Worm (Caenorhabditis elegans) whole organism, L1 larva: ENCODE data around the gene F46F5.8.
"Not testable (repeated sequence)": the region's sequence is repeated elsewhere in the genome, so short reads cannot be mapped to it uniquely, and the experiment has no call there.

Experiments used
- C04F5.9 ChIP-seq: sonication (generic microtip); optimal IDR thresholded peaks from 2 replicates; lab custom pipeline; 2016; ENCODE audit warnings: missing genetic modification characterization, missing compliant biosample characterization
- F16B12.6 ChIP-seq: fragments of 150-350 bp; optimal IDR thresholded peaks from 2 replicates; lab custom pipeline; 2014; ENCODE audit warnings: missing biosample characterization, missing genetic modification characterization
- ceh-63 ChIP-seq: fragments of 200-800 bp; sonication (Bioruptor generic); optimal IDR thresholded peaks from 2 replicates; lab custom pipeline; 2018; ENCODE audit warnings: mild to moderate bottlenecking, missing genetic modification characterization, missing compliant biosample characterization
- ceh-8 ChIP-seq: fragments of 200-800 bp; sonication (Bioruptor generic); optimal IDR thresholded peaks from 2 replicates; lab custom pipeline; 2018; ENCODE audit warnings: mild to moderate bottlenecking, missing genetic modification characterization, moderate library complexity, missing compliant biosample characterization
- ceh-90 ChIP-seq: sonication (generic microtip); optimal IDR thresholded peaks from 2 replicates; lab custom pipeline; 2016; ENCODE audit warnings: missing genetic modification characterization, missing compliant biosample characterization
- dsc-1 ChIP-seq: sonication (generic microtip); optimal IDR thresholded peaks from 2 replicates; lab custom pipeline; 2016; ENCODE audit warnings: mild to moderate bottlenecking, missing genetic modification characterization, missing compliant biosample characterization
- efl-3 ChIP-seq: fragments of 200-800 bp; sonication (Bioruptor generic); optimal IDR thresholded peaks from 2 replicates; lab custom pipeline; 2018; ENCODE audit warnings: mild to moderate bottlenecking, missing genetic modification characterization, missing compliant biosample characterization
- egl-13 ChIP-seq: sonication (generic microtip); optimal IDR thresholded peaks from 2 replicates; lab custom pipeline; 2016; ENCODE audit warnings: missing genotype, missing genetic modification reagents, missing genetic modification characterization, missing compliant biosample characterization
- egl-27 ChIP-seq, 2 experiments: fragments of 150-350 bp in 1 of 2; sonication (generic microtip); optimal IDR thresholded peaks; 3 replicates each; lab custom pipeline; 2017 to 2018; ENCODE audit warnings: missing biosample characterization in 2 of 2, missing genetic modification characterization in 2 of 2, missing genetic modification reagents in 2 of 2
- elt-2 ChIP-seq: sonication (generic microtip); optimal IDR thresholded peaks from 2 replicates; lab custom pipeline; 2016; ENCODE audit warnings: missing genetic modification characterization, mild to moderate bottlenecking, inconsistent platforms, missing compliant biosample characterization, missing genetic modification reagents
- elt-3 ChIP-seq, 6 experiments: fragments of 150-350 bp in 1 of 6; sonication (generic microtip); optimal IDR thresholded peaks; 2 replicates each; lab custom pipeline; 2017 to 2018; ENCODE audit warnings: missing biosample characterization in 6 of 6, missing genetic modification characterization in 6 of 6, inconsistent platforms in 1 of 6
- ets-5 ChIP-seq: fragments of 200-800 bp; sonication (Bioruptor generic); IDR thresholded peaks from 2 replicates; pipeline ENCODE4 v1.3.6; 2022; ENCODE audit warnings: missing genetic modification characterization, missing compliant biosample characterization
- fkh-8 ChIP-seq: sonication (generic microtip); optimal IDR thresholded peaks from 2 replicates; lab custom pipeline; 2016; ENCODE audit warnings: mild to moderate bottlenecking, missing genetic modification characterization, missing compliant biosample characterization
- irx-1 ChIP-seq: sonication (generic microtip); optimal IDR thresholded peaks from 2 replicates; lab custom pipeline; 2016; ENCODE audit warnings: missing genetic modification characterization, missing compliant biosample characterization
- isw-1 ChIP-seq: fragments of 200-800 bp; sonication (Bioruptor generic); IDR thresholded peaks from 2 replicates; pipeline ENCODE4 v1.3.6; 2022; ENCODE audit warnings: missing genetic modification characterization, missing compliant biosample characterization
- lin-13 ChIP-seq: fragments of 150-350 bp; optimal IDR thresholded peaks from 2 replicates; lab custom pipeline; 2014; ENCODE audit warnings: missing biosample characterization, missing genetic modification reagents, missing genetic modification characterization
- lir-3 ChIP-seq: sonication (generic microtip); optimal IDR thresholded peaks from 2 replicates; lab custom pipeline; 2016; ENCODE audit warnings: mild to moderate bottlenecking, missing genetic modification characterization, moderate library complexity, missing compliant biosample characterization; ENCODE audit not compliant: poor library complexity
- mdl-1 ChIP-seq, 2 experiments: fragments of 150-350 bp; optimal IDR thresholded peaks; 2 replicates each; lab custom pipeline; 2014 to 2017; ENCODE audit warnings: missing biosample characterization in 2 of 2, missing genetic modification characterization in 2 of 2, inconsistent platforms in 1 of 2
- nhr-11 ChIP-seq: fragments of 150-350 bp; optimal IDR thresholded peaks from 2 replicates; lab custom pipeline; 2014; ENCODE audit warnings: missing biosample characterization, missing genetic modification characterization
- nhr-20 ChIP-seq: sonication (generic microtip); optimal IDR thresholded peaks from 2 replicates; lab custom pipeline; 2016; ENCODE audit warnings: mild to moderate bottlenecking, missing genetic modification characterization, missing compliant biosample characterization
- nhr-237 ChIP-seq: fragments of 150-350 bp; optimal IDR thresholded peaks from 2 replicates; lab custom pipeline; 2014; ENCODE audit warnings: missing biosample characterization, missing genetic modification characterization
- nhr-77 ChIP-seq: fragments of 150-350 bp; optimal IDR thresholded peaks from 2 replicates; lab custom pipeline; 2014; ENCODE audit warnings: missing biosample characterization, missing genetic modification characterization
- nhr-84 ChIP-seq: sonication (generic microtip); optimal IDR thresholded peaks from 2 replicates; lab custom pipeline; 2017; ENCODE audit warnings: missing biosample characterization, missing genetic modification characterization
- nhr-85 ChIP-seq: sonication (generic microtip); peaks from one replicate; lab custom pipeline; 2016; ENCODE audit warnings: missing genetic modification characterization, inconsistent platforms, missing compliant biosample characterization
- pag-3 ChIP-seq: sonication (generic microtip); optimal IDR thresholded peaks from 2 replicates; lab custom pipeline; 2017; ENCODE audit warnings: missing genetic modification characterization, mild to moderate bottlenecking, missing compliant biosample characterization, antibody characterized with exemption, borderline replicate concordance; ENCODE audit not compliant: insufficient read depth
- pqm-1 ChIP-seq: sonication (generic microtip); optimal IDR thresholded peaks from 3 replicates; lab custom pipeline; 2017; ENCODE audit warnings: missing biosample characterization, missing genetic modification characterization
- skn-1 ChIP-seq: fragments of 150-350 bp; optimal IDR thresholded peaks from 2 replicates; lab custom pipeline; 2014; ENCODE audit warnings: missing biosample characterization, missing genetic modification characterization
- sup-37 ChIP-seq: fragments of 200-800 bp; sonication (Bioruptor generic); optimal IDR thresholded peaks from 2 replicates; lab custom pipeline; 2018; ENCODE audit warnings: mild to moderate bottlenecking, missing genetic modification characterization, missing compliant biosample characterization
- swsn-7 ChIP-seq: sonication (generic microtip); optimal IDR thresholded peaks from 2 replicates; lab custom pipeline; 2016; ENCODE audit warnings: missing genetic modification characterization, missing compliant biosample characterization
- tbx-2 ChIP-seq: sonication (generic microtip); optimal IDR thresholded peaks from 2 replicates; lab custom pipeline; 2016; ENCODE audit warnings: missing genetic modification characterization, missing compliant biosample characterization
- tlp-1 ChIP-seq: fragments of 150-350 bp; optimal IDR thresholded peaks from 2 replicates; lab custom pipeline; 2014; ENCODE audit warnings: missing biosample characterization, missing genetic modification characterization
- unc-130 ChIP-seq: fragments of 150-350 bp; optimal IDR thresholded peaks from 2 replicates; lab custom pipeline; 2017; ENCODE audit warnings: missing biosample characterization, missing genetic modification characterization, inconsistent platforms
- unc-30 ChIP-seq: sonication (generic microtip); optimal IDR thresholded peaks from 2 replicates; lab custom pipeline; 2017; ENCODE audit warnings: missing biosample characterization, missing genetic modification characterization
- unc-98 ChIP-seq: fragments of 200-800 bp; sonication (Bioruptor generic); IDR thresholded peaks from 2 replicates; pipeline ENCODE4 v1.3.6; 2022; ENCODE audit warnings: missing genetic modification characterization, missing compliant biosample characterization
- vab-15 ChIP-seq: sonication (generic microtip); optimal IDR thresholded peaks from 2 replicates; lab custom pipeline; 2017; ENCODE audit warnings: missing genotype, mild to moderate bottlenecking, missing genetic modification characterization, missing compliant biosample characterization
- zip-4 ChIP-seq: fragments of 200-800 bp; sonication (Bioruptor generic); optimal IDR thresholded peaks from 2 replicates; lab custom pipeline; 2018; ENCODE audit warnings: mild to moderate bottlenecking, missing genetic modification characterization, moderate library complexity, missing compliant biosample characterization
- ztf-4 ChIP-seq: fragments of 150-350 bp; optimal IDR thresholded peaks from 2 replicates; lab custom pipeline; 2014; ENCODE audit warnings: missing biosample characterization, missing genetic modification characterization

Gene F46F5.8

ce11 chrII:843971-844370 is 22.6 kb upstream of the F46F5.8 start, which contains the start of gene F28A10.4:
TSS of gene F28A10.4 (plus strand) at chrII:844271.
- TF ChIP-seq F16B12.6 (tag; lab: Kevin White, UChicago): no peak
- TF ChIP-seq nhr-85 (tag; lab: Kevin White, UChicago): peak; percentile 33

ce11 chrII:840131-840530 is 18.7 kb upstream of the F46F5.8 start, which contains the start of gene clc-33:
TSS of gene clc-33 (plus strand) at chrII:840431.
- TF ChIP-seq skn-1 (tag; lab: Kevin White, UChicago): no peak
- no peak for TF ChIP-seq zip-4 (GFP tag; lab: Kevin White, UChicago)
- no peak for TF ChIP-seq unc-98 (GFP tag; lab: Robert Waterston, UW)
- TF ChIP-seq nhr-20 (tag; lab: Kevin White, UChicago): no peak

- TF ChIP-seq egl-13: no peak
- no peak for TF ChIP-seq nhr-77
- no peak for TF ChIP-seq nhr-11
- TF ChIP-seq elt-3 (tag; optimal IDR thresholded peaks at IDR 0.05; lab: Kevin White, UChicago): no peak
- TF ChIP-seq nhr-84 (tag; lab: Kevin White, UChicago): no peak
- no peak for TF ChIP-seq isw-1 (GFP tag; lab: Robert Waterston, UW)
- TF ChIP-seq C04F5.9 (tag; lab: Kevin White, UChicago): no peak
- no peak for TF ChIP-seq pqm-1 (tag; lab: Kevin White, UChicago)
- TF ChIP-seq swsn-7 (tag; lab: Kevin White, UChicago): no peak
- no peak for TF ChIP-seq dsc-1 (tag; lab: Kevin White, UChicago)
- no peak for TF ChIP-seq skn-1 (tag; lab: Kevin White, UChicago)
- TF ChIP-seq egl-27 (tag; optimal IDR thresholded peaks at IDR 0.05; lab: Kevin White, UChicago): no peak
- TF ChIP-seq, all 84 proteins: peak for 0
Observed at ce11 chrII:838414-838813, 17.0 kb upstream of the F46F5.8 start, which contains the start of gene F28A10.8. TSS of gene F28A10.8 (minus strand) at chrII:838514.

- TF ChIP-seq mdl-1 (tag; optimal IDR thresholded peaks at IDR 0.05; lab: Kevin White, UChicago): no peak
- TF ChIP-seq sup-37 (GFP tag; lab: Kevin White, UChicago): no peak
- no peak for TF ChIP-seq nhr-77
- no peak for TF ChIP-seq unc-30
- TF ChIP-seq ztf-4: no peak
- no peak for TF ChIP-seq tbx-2
- no peak for TF ChIP-seq ceh-8 (GFP tag; lab: Kevin White, UChicago)
- no peak for TF ChIP-seq lin-13 (GFP tag; lab: Kevin White, UChicago)
- no peak for TF ChIP-seq vab-15
- no peak for TF ChIP-seq pag-3 (tag; lab: Kevin White, UChicago)
- no peak for TF ChIP-seq skn-1 (tag; lab: Kevin White, UChicago)
- TF ChIP-seq dsc-1 (tag; lab: Kevin White, UChicago): no peak
Observed at ce11 chrII:825521-825920, 4.1 kb upstream of the F46F5.8 start, which contains the start of gene F28A10.1. TSS of gene F28A10.1 (plus strand) at chrII:825821.

ce11 chrII:823529-823928 is 2.1 kb upstream of the F46F5.8 start, which contains the start of gene F46F5.10:
TSS of gene F46F5.10 (plus strand) at chrII:823829.
- no peak for TF ChIP-seq zip-4 (GFP tag; lab: Kevin White, UChicago)

- not testable (repeated sequence) for TF ChIP-seq ztf-4; fkh-8; ets-5 (GFP tag; lab: Robert Waterston, UW)
Observed at ce11 chrII:822730-823129, 1.3 kb upstream of the F46F5.8 start, which contains the start of gene msrp-4. TSS of gene msrp-4 (minus strand) at chrII:822830.

DNA sequence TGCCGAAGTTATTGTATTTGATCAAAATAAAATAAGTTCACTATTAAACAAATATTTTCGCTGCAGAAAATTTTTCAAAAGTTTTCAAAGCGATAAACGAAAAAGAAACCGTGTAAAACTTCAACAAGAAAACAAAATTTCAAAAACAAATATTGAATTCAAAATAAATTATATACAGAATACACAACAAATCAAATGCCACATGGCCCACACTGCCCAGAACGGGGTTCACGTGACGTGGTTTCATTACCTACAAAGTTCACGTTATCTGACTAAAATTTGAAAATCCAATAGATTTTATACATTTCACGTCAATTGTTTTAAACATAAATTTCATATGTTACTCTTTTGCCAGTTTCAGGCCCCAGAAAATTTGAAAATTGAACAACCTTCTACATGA is 895 bp downstream of the F46F5.8 start, which contains the start of gene F46F5.7:
Gene F46F5.7, minus strand, starts transcription at position 101 of the 400 bp plus-strand sequence.
- TF ChIP-seq ceh-63 (GFP tag; lab: Kevin White, UChicago): no peak
- TF ChIP-seq nhr-77: no peak
- no peak for TF ChIP-seq nhr-85 (tag; lab: Kevin White, UChicago)
- no peak for TF ChIP-seq ets-5 (GFP tag; lab: Robert Waterston, UW)
- no peak for TF ChIP-seq elt-2
- TF ChIP-seq fkh-8: no peak
- TF ChIP-seq irx-1 (tag; lab: Kevin White, UChicago): no peak
- no peak for TF ChIP-seq swsn-7 (tag; lab: Kevin White, UChicago)
- TF ChIP-seq efl-3 (GFP tag; lab: Kevin White, UChicago): no peak
- no peak for TF ChIP-seq tlp-1
- TF ChIP-seq ceh-90 (tag; lab: Kevin White, UChicago): no peak
- no peak for TF ChIP-seq lir-3
- no peak for TF ChIP-seq unc-130 (tag; lab: Kevin White, UChicago)
- no peak for TF ChIP-seq nhr-237 (tag; lab: Kevin White, UChicago)
- no peak for TF ChIP-seq lin-13 (GFP tag; lab: Kevin White, UChicago)
